Fruit fly (Drosophila melanogaster): ENCODE measurements around the gene nsl1.

dm6 chr3R:15794258-15794727 is 711 bp downstream of the nsl1 start:
- TF ChIP-seq kay (GFP tag; ENCODE audit: borderline replicate concordance) (peak; percentile 88), CG33017 (tag; optimal IDR thresholded peaks at IDR 0.05) (no peak), cnc (optimal IDR thresholded peaks at IDR 0.05) (peak in 1 of 2 experiments; percentile 11), Mnt (GFP tag; optimal IDR thresholded peaks at IDR 0.05) (peak; percentile 81), bab1 (GFP tag; optimal IDR thresholded peaks at IDR 0.05) (peak; percentile 29), Hr96 (GFP tag; optimal IDR thresholded peaks at IDR 0.05) (peak; percentile 20), Crg-1 (GFP tag; optimal IDR thresholded peaks at IDR 0.05) (peak; percentile 53), CG7045 (GFP tag; optimal IDR thresholded peaks at IDR 0.05) (no peak)

Measured in whole organism, adult.